Fruit fly (Drosophila melanogaster) whole organism, pupa: ENCODE measurements around the gene promL.

ENCODE experiments used
- CG10348 ChIP-seq: fragments of 200-800 bp; sonication (Bioruptor generic); IDR thresholded peaks from 2 replicates; pipeline ENCODE4 v1.3.6; 2022; ENCODE audit warnings: missing biosample characterization, missing genetic modification characterization
- CG12605 ChIP-seq: fragments of 200-800 bp; sonication (Bioruptor generic); IDR thresholded peaks from 2 replicates; pipeline ENCODE4 v1.3.6; 2022; ENCODE audit warnings: missing biosample characterization, missing genetic modification characterization
- CG13204 ChIP-seq: fragments of 200-800 bp; sonication (Bioruptor generic); optimal IDR thresholded peaks from 2 replicates; lab custom pipeline; 2018; ENCODE audit warnings: missing biosample characterization, mild to moderate bottlenecking, missing genetic modification characterization, moderate library complexity
- CG14655 ChIP-seq: fragments of 200-800 bp; sonication (Bioruptor generic); optimal IDR thresholded peaks from 3 replicates; lab custom pipeline; 2017; ENCODE audit warnings: mild to moderate bottlenecking, missing biosample characterization, missing genetic modification reagents, missing genetic modification characterization
- CG15710 ChIP-seq: fragments of 200-800 bp; sonication (Bioruptor generic); optimal IDR thresholded peaks from 2 replicates; lab custom pipeline; 2018; ENCODE audit warnings: missing biosample characterization, mild to moderate bottlenecking, missing genetic modification characterization, moderate library complexity
- CG17806 ChIP-seq: fragments of 200-800 bp; sonication (Bioruptor generic); optimal IDR thresholded peaks from 2 replicates; lab custom pipeline; 2018; ENCODE audit warnings: missing biosample characterization, mild to moderate bottlenecking, missing genetic modification characterization, moderate library complexity
- CG32121 ChIP-seq: fragments of 200-800 bp; sonication (Bioruptor generic); IDR thresholded peaks from 2 replicates; pipeline ENCODE4 v1.3.6; 2022; ENCODE audit warnings: missing biosample characterization, missing genetic modification characterization
- CG34367 ChIP-seq: fragments of 200-800 bp; sonication (Bioruptor generic); optimal IDR thresholded peaks from 2 replicates; lab custom pipeline; 2018; ENCODE audit warnings: missing biosample characterization, mild to moderate bottlenecking, missing genetic modification characterization
- CG4496 ChIP-seq: fragments of 200-800 bp; sonication (Bioruptor generic); IDR thresholded peaks from 3 replicates; pipeline ENCODE4 v1.3.6; 2022; ENCODE audit warnings: missing biosample characterization, missing genetic modification characterization
- CG8159 ChIP-seq: fragments of 200-800 bp; sonication (Bioruptor generic); optimal IDR thresholded peaks from 3 replicates; lab custom pipeline; 2018; ENCODE audit warnings: missing biosample characterization, mild to moderate bottlenecking, missing genetic modification characterization, moderate library complexity
- CG8301 ChIP-seq: fragments of 200-800 bp; sonication (Bioruptor generic); optimal IDR thresholded peaks from 2 replicates; lab custom pipeline; 2018; ENCODE audit warnings: missing biosample characterization, mild to moderate bottlenecking, missing genetic modification characterization
- CG9948 ChIP-seq: fragments of 200-800 bp; sonication (Bioruptor generic); optimal IDR thresholded peaks from 2 replicates; lab custom pipeline; 2018; ENCODE audit warnings: missing biosample characterization, mild to moderate bottlenecking, missing genetic modification characterization, moderate library complexity
- D1 ChIP-seq: fragments of 200-800 bp; sonication (Bioruptor generic); optimal IDR thresholded peaks from 2 replicates; lab custom pipeline; 2018; ENCODE audit warnings: missing biosample characterization, mild to moderate bottlenecking, missing genetic modification characterization, moderate library complexity
- EcR ChIP-seq: fragments of 200-800 bp; sonication (Bioruptor generic); optimal IDR thresholded peaks from 3 replicates; lab custom pipeline; 2019; ENCODE audit warnings: missing biosample characterization, missing genetic modification characterization, mild to moderate bottlenecking, moderate library complexity, missing genetic modification reagents
- Ets98B ChIP-seq: fragments of 200-800 bp; sonication (Bioruptor generic); IDR thresholded peaks from 2 replicates; pipeline ENCODE4 v1.3.6; 2022; ENCODE audit warnings: missing biosample characterization, missing genetic modification characterization
- Pif1A ChIP-seq: fragments of 200-800 bp; sonication (Bioruptor generic); optimal IDR thresholded peaks from 3 replicates; lab custom pipeline; 2016; ENCODE audit warnings: missing biosample characterization, missing genetic modification characterization
- Pif1B ChIP-seq: fragments of 200-800 bp; sonication (Bioruptor generic); optimal IDR thresholded peaks from 3 replicates; lab custom pipeline; 2016; ENCODE audit warnings: missing biosample characterization, missing genetic modification characterization
- fd96Ca ChIP-seq: fragments of 200-800 bp; sonication (Bioruptor generic); IDR thresholded peaks from 3 replicates; pipeline ENCODE4 v1.3.6; 2022; ENCODE audit warnings: missing biosample characterization, missing genetic modification characterization
- gl ChIP-seq: fragments of 200-800 bp; sonication (Bioruptor generic); optimal IDR thresholded peaks from 2 replicates; lab custom pipeline; 2018; ENCODE audit warnings: missing biosample characterization, mild to moderate bottlenecking, missing genetic modification characterization
- rn ChIP-seq: fragments of 200-800 bp; sonication (Bioruptor generic); IDR thresholded peaks from 2 replicates; pipeline ENCODE4 v1.3.6; 2022; ENCODE audit warnings: missing biosample characterization, missing genetic modification characterization

promL gene

dm6 chr3L:3124939-3125648, 2.4 kb downstream of the promL start:
- TF ChIP-seq Pif1B (no peak), CG4496 (GFP tag; lab: Robert Waterston, UW) (0 out of 3 replicates have a peak, but pooled peaks have one; percentile 41), CG13204 (GFP tag; lab: Kevin White, UChicago) (peak; percentile 42), EcR (GFP tag; lab: Kevin White, UChicago) (peak; percentile 65)
- TF ChIP-seq, all 21 proteins: peak for 3

dm6 chr3L:3124519-3124918, 3.0 kb downstream of the promL start:
- TF ChIP-seq Ets98B (GFP tag; lab: Robert Waterston, UW) (no peak), CG32121 (GFP tag; lab: Robert Waterston, UW) (no peak), rn (GFP tag; lab: Robert Waterston, UW) (no peak), CG4496 (GFP tag; lab: Robert Waterston, UW) (no peak), CG12605 (GFP tag; lab: Robert Waterston, UW) (no peak), Pif1A (no peak), CG10348 (GFP tag; lab: Robert Waterston, UW) (no peak), CG8301 (tag; lab: Kevin White, UChicago) (no peak), CG9948 (no peak), EcR (GFP tag; lab: Kevin White, UChicago) (no peak), CG14655 (GFP tag; lab: Kevin White, UChicago) (no peak), CG15710 (tag; lab: Kevin White, UChicago) (no peak), fd96Ca (GFP tag; lab: Robert Waterston, UW) (no peak), CG34367 (tag; lab: Kevin White, UChicago) (no peak), D1 (tag; lab: Kevin White, UChicago) (no peak), CG8159 (tag; lab: Kevin White, UChicago) (no peak), CG13204 (GFP tag; lab: Kevin White, UChicago) (no peak), CG17806 (tag; lab: Kevin White, UChicago) (no peak), Pif1B (no peak)
- TF ChIP-seq, all 21 proteins: peak for 0

DNA sequence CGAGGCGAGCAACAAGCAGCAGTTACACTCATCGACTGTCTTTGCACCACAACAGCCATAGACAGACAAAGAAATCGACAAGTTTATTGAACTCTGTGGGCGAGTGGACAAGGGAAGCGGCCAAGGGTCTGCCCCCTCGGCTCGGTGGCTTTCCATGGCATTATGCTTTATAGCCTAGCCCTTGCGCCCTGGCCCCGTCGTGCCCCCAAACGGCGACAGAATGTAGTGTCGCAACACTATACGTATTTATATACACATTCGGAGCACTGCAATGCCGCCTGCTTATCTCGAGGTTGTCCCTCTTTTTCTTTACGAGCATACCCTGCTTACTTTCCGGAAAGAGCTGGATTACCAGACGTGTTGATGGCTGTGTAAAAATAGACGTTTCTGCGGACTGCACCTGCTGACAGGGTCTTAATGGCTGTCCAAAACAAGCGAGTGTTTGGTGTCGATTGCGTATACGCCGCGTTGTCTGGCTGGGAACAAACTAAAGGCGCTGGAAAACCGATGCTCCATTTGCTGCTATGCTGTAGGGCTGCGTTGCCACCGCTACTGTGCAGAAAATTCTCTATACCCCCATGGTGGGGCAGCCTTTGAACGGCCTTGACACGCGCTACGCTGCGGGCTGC, 4.7 kb downstream of the promL start:
- TF ChIP-seq CG32121 (GFP tag; lab: Robert Waterston, UW) = peak; percentile 31; the same call in 1 of the 2 replicates
- TF ChIP-seq EcR (GFP tag; lab: Kevin White, UChicago) = peak; percentile 97
- no peak for TF ChIP-seq CG34367 (tag; lab: Kevin White, UChicago)
- peak; percentile 17; the same call in 1 of the 3 replicates for TF ChIP-seq CG4496 (GFP tag; lab: Robert Waterston, UW)

- TF ChIP-seq EcR (GFP tag; lab: Kevin White, UChicago) = peak; percentile 17
- no peak for TF ChIP-seq CG15710 (tag; lab: Kevin White, UChicago)
Observed at dm6 chr3L:3121769-3122432, 5.6 kb downstream of the promL start.

DNA sequence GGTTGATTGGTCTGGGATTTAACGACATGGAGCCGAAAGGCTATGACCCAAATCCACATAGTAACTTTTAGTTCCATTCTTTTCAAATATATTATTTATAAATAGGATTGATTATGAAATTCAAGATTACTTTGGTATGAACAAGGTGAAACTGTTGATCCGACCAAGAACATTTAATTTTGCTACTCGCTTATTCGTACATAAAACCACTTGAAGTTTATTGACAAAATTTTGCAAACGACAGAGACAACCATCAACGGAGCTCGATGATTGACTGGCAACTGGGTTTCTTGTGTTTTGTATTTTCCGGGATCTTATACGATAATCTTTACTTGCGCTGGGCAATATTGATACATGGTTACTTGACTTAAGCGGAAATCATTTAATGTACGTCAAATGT, 13.2 kb downstream of the promL start, which contains the start of gene CG45067:
TSS of gene CG45067 (minus strand) at position 101 of the 400 bp plus-strand sequence.
- no peak for TF ChIP-seq Pif1A
- TF ChIP-seq fd96Ca (GFP tag; lab: Robert Waterston, UW) = no peak

DNA sequence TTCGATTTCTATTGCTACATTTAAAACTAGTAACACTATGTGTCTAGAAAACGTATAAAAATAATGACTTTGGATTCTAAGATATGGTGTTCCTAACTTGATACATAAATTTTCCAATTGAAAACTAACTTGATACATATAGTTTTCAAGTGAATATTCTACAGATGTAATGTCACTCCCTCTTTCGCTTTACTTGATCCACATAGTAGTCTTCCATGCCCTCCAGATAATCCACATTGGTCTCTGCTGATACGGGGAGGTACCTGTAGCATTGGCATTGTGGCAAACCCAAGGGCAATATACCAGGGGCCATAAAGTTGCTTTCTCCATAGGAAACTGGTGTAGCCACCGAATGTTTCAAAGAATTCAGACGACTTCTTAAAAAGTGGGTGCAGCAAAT, 16.4 kb downstream of the promL start, which contains the start of gene CG45066:
TSS of gene CG45066 (minus strand) at position 101 of the 400 bp plus-strand sequence.
- no peak for TF ChIP-seq CG4496 (GFP tag; lab: Robert Waterston, UW)
- TF ChIP-seq Pif1B = no peak
- TF ChIP-seq CG34367 (tag; lab: Kevin White, UChicago) = no peak
- no peak for TF ChIP-seq CG8301 (tag; lab: Kevin White, UChicago)
- no peak for TF ChIP-seq CG10348 (GFP tag; lab: Robert Waterston, UW)
- no peak for TF ChIP-seq fd96Ca (GFP tag; lab: Robert Waterston, UW)

DNA sequence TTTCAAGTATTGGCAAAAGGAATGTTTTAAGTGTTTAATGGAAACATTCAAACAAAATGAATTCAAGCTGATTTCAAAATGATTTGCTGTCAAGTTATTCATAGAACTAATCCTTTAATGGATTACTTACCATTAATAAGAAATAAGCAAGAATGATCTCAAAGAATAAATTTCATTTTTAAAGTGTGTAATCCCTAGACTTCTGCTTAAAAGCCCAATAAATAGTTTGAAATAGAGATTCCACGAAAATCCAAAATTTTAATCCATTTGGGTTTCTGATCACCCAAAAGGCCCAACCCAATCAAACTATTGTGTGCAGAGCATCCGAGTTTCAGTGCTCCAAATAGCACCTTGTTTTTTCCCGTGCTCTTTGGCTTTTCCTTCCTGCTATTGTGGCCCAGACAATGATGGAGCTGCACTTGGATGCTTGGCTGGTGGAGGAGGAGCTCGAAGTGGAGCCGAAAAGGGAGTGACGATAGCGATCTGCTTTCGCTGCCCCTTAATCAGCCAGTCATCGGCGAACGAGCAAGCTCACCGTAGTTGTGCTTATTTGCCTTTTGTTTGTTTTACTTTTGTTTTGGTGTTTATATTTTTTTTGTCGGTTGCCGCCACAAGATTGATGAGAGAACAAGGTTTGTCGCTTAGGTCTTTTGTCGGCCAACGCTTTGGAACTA, 18.0 kb downstream of the promL start:
- peak; percentile 43 for TF ChIP-seq EcR (GFP tag; lab: Kevin White, UChicago)
- TF ChIP-seq gl (tag; lab: Kevin White, UChicago) = no peak
- no peak for TF ChIP-seq D1 (tag; lab: Kevin White, UChicago)
- no peak for TF ChIP-seq Ets98B (GFP tag; lab: Robert Waterston, UW)
- TF ChIP-seq CG15710 (tag; lab: Kevin White, UChicago) = peak; percentile 51
- no peak for TF ChIP-seq CG8159 (tag; lab: Kevin White, UChicago)
- no peak for TF ChIP-seq CG4496 (GFP tag; lab: Robert Waterston, UW)
- peak; percentile 24 for TF ChIP-seq Pif1B
- peak; percentile 12 for TF ChIP-seq CG9948
- peak; percentile 33 for TF ChIP-seq CG13204 (GFP tag; lab: Kevin White, UChicago)
- TF ChIP-seq, all 21 proteins: peak for 5
